Fruit fly (Drosophila melanogaster): ENCODE measurements around the gene CG31869.

Gene CG31869

DNA sequence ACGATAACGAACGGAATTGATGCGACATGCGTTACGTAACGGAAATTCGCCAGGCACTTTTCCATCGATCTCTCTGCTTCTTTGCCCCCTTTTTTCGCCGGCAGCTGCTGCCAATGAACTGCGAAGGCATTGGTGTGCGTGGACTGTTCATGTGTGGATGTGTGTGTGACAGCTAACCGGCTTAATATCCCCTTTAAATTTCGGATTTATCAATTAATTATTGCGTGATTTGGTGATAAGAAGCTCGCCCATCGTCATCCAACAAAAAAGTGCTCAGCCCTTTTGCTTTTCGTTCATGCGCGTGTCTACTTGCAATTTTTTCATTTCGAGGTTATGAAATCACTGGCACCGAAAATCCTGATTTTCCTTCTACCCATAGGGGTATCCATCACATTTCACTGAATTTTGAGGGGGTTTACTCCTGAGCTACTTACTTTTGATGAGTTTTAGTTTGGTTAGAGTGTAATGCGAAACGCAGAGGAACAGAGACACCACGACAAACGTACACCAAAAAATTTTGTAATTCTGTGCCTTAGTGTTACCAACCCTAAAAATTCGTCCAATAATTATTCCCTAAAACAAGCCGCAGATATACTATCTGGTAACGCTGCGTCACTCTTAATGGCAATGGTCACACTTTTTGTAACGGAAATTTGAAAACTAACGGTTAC is 49.5 kb upstream of the CG31869 start, which contains the start of gene porin (continued):
- TF ChIP-seq CG6175 (GFP tag; IDR thresholded peaks at IDR 0.05) = no peak
- TF ChIP-seq Rfx (GFP tag; IDR thresholded peaks at IDR 0.05) = no peak
- TF ChIP-seq CG31224 (GFP tag; IDR thresholded peaks at IDR 0.05) = no peak
- peak; percentile 82 for TF ChIP-seq dm (GFP tag; optimal IDR thresholded peaks at IDR 0.05)
- no peak for TF ChIP-seq CG5245 (GFP tag; optimal IDR thresholded peaks at IDR 0.05)
- TF ChIP-seq HLH3B (GFP tag; IDR thresholded peaks at IDR 0.05) = no peak
- TF ChIP-seq GATAe (GFP tag; conservative IDR thresholded peaks at IDR 0.05) = no peak
- peak; percentile 38 for TF ChIP-seq Fer1 (GFP tag; optimal IDR thresholded peaks at IDR 0.05)
- no peak for TF ChIP-seq CG7839 (tag; optimal IDR thresholded peaks at IDR 0.05)
- no peak for TF ChIP-seq CG9876 (GFP tag; optimal IDR thresholded peaks at IDR 0.05)
- peak; percentile 87 for TF ChIP-seq trem (tag; optimal IDR thresholded peaks at IDR 0.05)
- peak; percentile 48 for TF ChIP-seq nmo (GFP tag; optimal IDR thresholded peaks at IDR 0.05)
- peak; percentile 70 for TF ChIP-seq CG3847 (GFP tag; IDR thresholded peaks at IDR 0.05)
- TF ChIP-seq Sin3A (optimal IDR thresholded peaks at IDR 0.05) = peak; percentile 56
- TF ChIP-seq Sox100B (GFP tag; optimal IDR thresholded peaks at IDR 0.05) = no peak
- no peak for TF ChIP-seq Doc2 (GFP tag; IDR thresholded peaks at IDR 0.05)
- TF ChIP-seq nom (GFP tag; optimal IDR thresholded peaks at IDR 0.05) = peak; percentile 38
- TF ChIP-seq ap (GFP tag; IDR thresholded peaks at IDR 0.05) = no peak
- peak; percentile 71 for TF ChIP-seq Dp (GFP tag; optimal IDR thresholded peaks at IDR 0.05)
- peak; percentile 97 for TF ChIP-seq YL-1 (GFP tag; optimal IDR thresholded peaks at IDR 0.05)
- TF ChIP-seq twi (tag; optimal IDR thresholded peaks at IDR 0.05) = no peak
- TF ChIP-seq CG7357 (GFP tag; IDR thresholded peaks at IDR 0.05) = no peak
- no peak for TF ChIP-seq CG34224 (GFP tag; IDR thresholded peaks at IDR 0.05; ENCODE audit: partially characterized antibody)
- no peak for TF ChIP-seq Awh (GFP tag; IDR thresholded peaks at IDR 0.05)
- TF ChIP-seq CG6272 (GFP tag; IDR thresholded peaks at IDR 0.05) = no peak
- TF ChIP-seq CG17359 (tag; optimal IDR thresholded peaks at IDR 0.05) = no peak
- no peak for TF ChIP-seq CG18262 (tag; optimal IDR thresholded peaks at IDR 0.05)
- no peak for TF ChIP-seq hth (optimal IDR thresholded peaks at IDR 0.05)
- peak; percentile 6 for TF ChIP-seq CG10147 (GFP tag; optimal IDR thresholded peaks at IDR 0.05)
- peak; percentile 79 for TF ChIP-seq stwl (tag; optimal IDR thresholded peaks at IDR 0.05)
- TF ChIP-seq lilli (GFP tag; optimal IDR thresholded peaks at IDR 0.05) = peak; percentile 8
- TF ChIP-seq MESR4 (GFP tag; optimal IDR thresholded peaks at IDR 0.05) = peak; percentile 94
- TF ChIP-seq chinmo (GFP tag; IDR thresholded peaks at IDR 0.05; ENCODE audit: partially characterized antibody) = no peak
- TF ChIP-seq sens-2 (GFP tag; IDR thresholded peaks at IDR 0.05) = no peak
- TF ChIP-seq Trl (optimal IDR thresholded peaks at IDR 0.05) = no peak
- no peak for TF ChIP-seq Trl (GFP tag; optimal IDR thresholded peaks at IDR 0.05)
- TF ChIP-seq CG10431 (GFP tag; optimal IDR thresholded peaks at IDR 0.05) = peak; percentile 30
- no peak for TF ChIP-seq CG6254 (GFP tag; optimal IDR thresholded peaks at IDR 0.05)
- no peak for TF ChIP-seq Ravus (GFP tag; IDR thresholded peaks at IDR 0.05)
- TF ChIP-seq CG9437 (GFP tag; optimal IDR thresholded peaks at IDR 0.05) = peak; percentile 83
- TF ChIP-seq Scr (GFP tag; IDR thresholded peaks at IDR 0.05; ENCODE audit: partially characterized antibody) = 0 out of 2 replicates have a peak, but pooled peaks have one; percentile 17
- peak; percentile 94 for TF ChIP-seq CG9797 (GFP tag; optimal IDR thresholded peaks at IDR 0.05)
- TF ChIP-seq CG4617 (GFP tag; optimal IDR thresholded peaks at IDR 0.05; ENCODE audit: borderline replicate concordance) = peak; percentile 83
- TF ChIP-seq chm (GFP tag; IDR thresholded peaks at IDR 0.05) = peak; percentile 34; the same call in 1 of the 2 replicates
- peak; percentile 29 for TF ChIP-seq CG4854 (GFP tag; optimal IDR thresholded peaks at IDR 0.05)
- no peak for TF ChIP-seq CG2120 (GFP tag; optimal IDR thresholded peaks at IDR 0.05)
- TF ChIP-seq CG34422 (GFP tag; IDR thresholded peaks at IDR 0.05) = peak; percentile 67; the same call in 1 of the 3 replicates
- TF ChIP-seq H2.0 (GFP tag; IDR thresholded peaks at IDR 0.05) = no peak
- peak; percentile 80 for TF ChIP-seq sens (GFP tag)
- peak; percentile 30 for TF ChIP-seq grn (GFP tag; optimal IDR thresholded peaks at IDR 0.05)
- TF ChIP-seq CG14050 (GFP tag; IDR thresholded peaks at IDR 0.05) = no peak
- peak; percentile 19 for TF ChIP-seq Spps (tag; optimal IDR thresholded peaks at IDR 0.05)
